Fruit fly (Drosophila melanogaster): ENCODE data around the gene CG10555.

CG10555 gene

DNA sequence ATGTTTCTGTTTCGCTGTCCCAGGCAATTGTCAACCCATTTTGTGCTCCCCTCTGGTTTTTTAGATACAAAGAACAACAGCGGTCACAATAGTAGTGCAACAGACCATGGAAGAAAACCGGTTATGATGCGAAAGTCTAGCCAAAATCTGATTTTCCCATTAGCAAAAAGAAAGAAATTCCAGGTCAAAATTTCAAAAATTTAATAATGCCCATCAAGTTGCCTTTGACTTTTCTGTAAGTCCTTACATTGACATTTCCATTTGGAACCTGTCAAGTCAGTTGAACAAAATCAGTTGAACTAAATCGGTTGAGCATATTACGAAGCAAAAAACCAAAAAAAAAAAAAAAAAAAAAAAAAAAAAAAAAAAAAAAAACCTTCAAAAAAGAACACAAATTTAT lies 18.2 kb downstream of the CG10555 start (continued):
- TF ChIP-seq CG11723 (GFP tag; optimal IDR thresholded peaks at IDR 0.05) (no peak), BEAF-32 (GFP tag; optimal IDR thresholded peaks at IDR 0.05) (no peak), mam (GFP tag; optimal IDR thresholded peaks at IDR 0.05) (peak; percentile 11), CG4820 (GFP tag; optimal IDR thresholded peaks at IDR 0.05) (no peak), grn (GFP tag; optimal IDR thresholded peaks at IDR 0.05) (no peak), cwo (GFP tag; optimal IDR thresholded peaks at IDR 0.05) (no peak), CG42726 (GFP tag; IDR thresholded peaks at IDR 0.05; ENCODE audit: partially characterized antibody) (no peak), Ets97D (GFP tag; optimal IDR thresholded peaks at IDR 0.05) (no peak), mld (GFP tag; IDR thresholded peaks at IDR 0.05; ENCODE audit: partially characterized antibody) (no peak), Lpt (GFP tag; optimal IDR thresholded peaks at IDR 0.05) (no peak), nerfin-1 (tag; optimal IDR thresholded peaks at IDR 0.05) (no peak), CG10959 (GFP tag; IDR thresholded peaks at IDR 0.05) (no peak), lab (GFP tag; optimal IDR thresholded peaks at IDR 0.05) (no peak), CG9797 (GFP tag; optimal IDR thresholded peaks at IDR 0.05) (no peak), CG4730 (GFP tag; IDR thresholded peaks at IDR 0.05) (no peak), Aef1 (GFP tag; IDR thresholded peaks at IDR 0.05) (no peak), Vsx1 (GFP tag; optimal IDR thresholded peaks at IDR 0.05) (no peak), Bgb (GFP tag; IDR thresholded peaks at IDR 0.05; ENCODE audit: partially characterized antibody) (no peak), toy (GFP tag; IDR thresholded peaks at IDR 0.05) (no peak), Deaf1 (tag; optimal IDR thresholded peaks at IDR 0.05) (no peak), CG8388 (GFP tag; optimal IDR thresholded peaks at IDR 0.05) (no peak), crol (GFP tag; IDR thresholded peaks at IDR 0.05) (no peak), CG6791 (GFP tag; IDR thresholded peaks at IDR 0.05; ENCODE audit: partially characterized antibody) (no peak), CG6765 (GFP tag; optimal IDR thresholded peaks at IDR 0.05) (no peak), CG34376 (GFP tag; optimal IDR thresholded peaks at IDR 0.05) (no peak), caup (GFP tag; optimal IDR thresholded peaks at IDR 0.05; ENCODE audit: severe bottlenecking) (no peak), CG5180 (GFP tag; optimal IDR thresholded peaks at IDR 0.05) (no peak), CG17612 (GFP tag; IDR thresholded peaks at IDR 0.05) (no peak), Eip74EF (GFP tag; optimal IDR thresholded peaks at IDR 0.05) (no peak), mirr (GFP tag; optimal IDR thresholded peaks at IDR 0.05) (no peak), CG9727 (GFP tag; optimal IDR thresholded peaks at IDR 0.05) (no peak), CG17802 (tag; optimal IDR thresholded peaks at IDR 0.05) (no peak), CG10209 (GFP tag; optimal IDR thresholded peaks at IDR 0.05) (no peak), ttk (GFP tag; IDR thresholded peaks at IDR 0.05) (no peak), CG12236 (GFP tag; optimal IDR thresholded peaks at IDR 0.05) (no peak), luna (GFP tag; optimal IDR thresholded peaks at IDR 0.05) (no peak), sna (GFP tag; IDR thresholded peaks at IDR 0.05; ENCODE audit: partially characterized antibody) (no peak), CG2875 (GFP tag; optimal IDR thresholded peaks at IDR 0.05) (no peak), gem (tag; optimal IDR thresholded peaks at IDR 0.05) (peak; percentile 34), insv (GFP tag; optimal IDR thresholded peaks at IDR 0.05) (no peak), CG1603 (tag; optimal IDR thresholded peaks at IDR 0.05) (no peak), dimm (GFP tag; IDR thresholded peaks at IDR 0.05) (no peak), Optix (GFP tag; IDR thresholded peaks at IDR 0.05) (no peak), Pdp1 (GFP tag; optimal IDR thresholded peaks at IDR 0.05) (peak; percentile 21 to 48), ftz-f1 (GFP tag; optimal IDR thresholded peaks at IDR 0.05) (no peak), chif (GFP tag; optimal IDR thresholded peaks at IDR 0.05) (no peak), CG9215 (GFP tag; IDR thresholded peaks at IDR 0.05) (no peak), bsh (GFP tag; optimal IDR thresholded peaks at IDR 0.05) (peak in 1 of 2 experiments; percentile 13), gsb-n (tag; optimal IDR thresholded peaks at IDR 0.05) (no peak), CG18262 (tag; optimal IDR thresholded peaks at IDR 0.05) (peak; percentile 6)
